Fruit fly (Drosophila melanogaster) whole organism: ENCODE results near the gene CG31709.

ENCODE experiments used
- CG8478 ChIP-seq: fragments of >200 bp; optimal IDR thresholded peaks from 2 replicates; lab custom pipeline; 2018; ENCODE audit warnings: inconsistent platforms
- pan ChIP-seq: fragments of >200 bp; optimal IDR thresholded peaks from 2 replicates; lab custom pipeline; 2017

dm6 chr2L:9625185-9625584 is 45.7 kb upstream of the CG31709 start, which contains the start of gene CG31882:
- TF ChIP-seq pan (lab: Kevin White, UChicago) (no peak), CG8478 (lab: Kevin White, UChicago) (no peak)
